Fruit fly (Drosophila melanogaster) whole organism, embryonic: ENCODE measurements around the gene cno.

ENCODE experiments used
- CG11093 ChIP-seq: fragments of 200-800 bp; sonication (Bioruptor generic); IDR thresholded peaks from 3 replicates; pipeline ENCODE4 v1.3.6; 2022; ENCODE audit warnings: missing biosample characterization, missing genetic modification characterization
- CG13424 ChIP-seq: fragments of 200-800 bp; sonication (Bioruptor generic); optimal IDR thresholded peaks from 2 replicates; lab custom pipeline; 2019; ENCODE audit warnings: missing biosample characterization, mild to moderate bottlenecking, missing genetic modification characterization, moderate library complexity
- CG16863 ChIP-seq: fragments of 200-800 bp; sonication (Bioruptor generic); optimal IDR thresholded peaks from 3 replicates; lab custom pipeline; 2016; ENCODE audit warnings: missing biosample characterization, missing genetic modification characterization
- CG2678 ChIP-seq: fragments of 200-800 bp; sonication (Bioruptor generic); optimal IDR thresholded peaks from 3 replicates; lab custom pipeline; 2019; ENCODE audit warnings: missing biosample characterization, mild to moderate bottlenecking, missing genetic modification characterization, moderate library complexity
- hbn ChIP-seq: fragments of 200-800 bp; sonication (Bioruptor generic); IDR thresholded peaks from 2 replicates; pipeline ENCODE4 v1.3.6; 2022; ENCODE audit warnings: missing biosample characterization, missing genetic modification characterization; ENCODE audit not compliant: partially characterized antibody
- toy ChIP-seq: fragments of 200-800 bp; sonication (Bioruptor generic); IDR thresholded peaks from 2 replicates; pipeline ENCODE4 v1.3.6; 2022; ENCODE audit warnings: missing biosample characterization, missing genetic modification characterization

dm6 chr3R:5231383-5232196 is 14.3 kb upstream of the cno start:
- TF ChIP-seq toy (GFP tag; lab: Robert Waterston, UW), result no peak
- TF ChIP-seq CG16863, result no peak
- TF ChIP-seq CG13424 (tag; lab: Kevin White, UChicago), result no peak
- TF ChIP-seq hbn, result no peak
- no peak for TF ChIP-seq CG2678
- TF ChIP-seq CG11093 (GFP tag; lab: Robert Waterston, UW), result no peak
